Worm (Caenorhabditis elegans) whole organism, L2 larva: ENCODE measurements around the gene C29E4.10.
A peak's percentile ranks its signal among the peaks of the same experiment; 100 is the strongest.

Experiments used
- C34F6.9 ChIP-seq: fragments of 150-350 bp; optimal IDR thresholded peaks from 2 replicates; lab custom pipeline; 2014; ENCODE audit warnings: missing biosample characterization, missing genetic modification characterization
- F13H6.1 ChIP-seq: sonication (generic microtip); optimal IDR thresholded peaks from 2 replicates; lab custom pipeline; 2016; ENCODE audit warnings: missing genetic modification characterization, missing compliant biosample characterization
- R02D3.7 ChIP-seq: fragments of 150-350 bp; optimal IDR thresholded peaks from 2 replicates; lab custom pipeline; 2014; ENCODE audit warnings: missing biosample characterization, missing genetic modification characterization
- Y55F3AM.14 ChIP-seq: fragments of 200-800 bp; sonication (Bioruptor generic); optimal IDR thresholded peaks from 2 replicates; lab custom pipeline; 2018; ENCODE audit warnings: mild to moderate bottlenecking, missing genetic modification characterization, missing compliant biosample characterization
- ZK546.5 ChIP-seq: sonication (generic microtip); optimal IDR thresholded peaks from 2 replicates; lab custom pipeline; 2017; ENCODE audit warnings: missing biosample characterization, missing genetic modification characterization
- alr-1 ChIP-seq: fragments of 150-350 bp; optimal IDR thresholded peaks from 2 replicates; lab custom pipeline; 2014; ENCODE audit warnings: missing biosample characterization, missing genetic modification characterization
- aly-2 ChIP-seq: fragments of 150-350 bp; optimal IDR thresholded peaks from 2 replicates; lab custom pipeline; 2014; ENCODE audit warnings: missing biosample characterization, missing genetic modification characterization
- ama-1 ChIP-seq: fragments of 150-350 bp; optimal IDR thresholded peaks from 2 replicates; lab custom pipeline; 2018; ENCODE audit warnings: inconsistent platforms
- ceh-16 ChIP-seq: fragments of 150-350 bp; optimal IDR thresholded peaks from 2 replicates; lab custom pipeline; 2014; ENCODE audit warnings: missing biosample characterization, missing genetic modification characterization
- ceh-82 ChIP-seq: fragments of 150-350 bp; optimal IDR thresholded peaks from 2 replicates; lab custom pipeline; 2014; ENCODE audit warnings: missing biosample characterization, missing genetic modification characterization
- crh-2 ChIP-seq: sonication (generic microtip); optimal IDR thresholded peaks from 2 replicates; lab custom pipeline; 2017; ENCODE audit warnings: missing biosample characterization, missing genetic modification characterization
- egl-27 ChIP-seq: sonication (generic microtip); optimal IDR thresholded peaks from 3 replicates; lab custom pipeline; 2017; ENCODE audit warnings: missing biosample characterization, missing genetic modification reagents, missing genetic modification characterization
- elt-1 ChIP-seq: fragments of 150-350 bp; optimal IDR thresholded peaks from 2 replicates; lab custom pipeline; 2014; ENCODE audit warnings: missing biosample characterization, missing genetic modification characterization
- elt-3 ChIP-seq: sonication (generic microtip); optimal IDR thresholded peaks from 2 replicates; lab custom pipeline; 2017; ENCODE audit warnings: missing biosample characterization, missing genetic modification characterization
- fos-1 ChIP-seq: fragments of 150-350 bp; optimal IDR thresholded peaks from 2 replicates; lab custom pipeline; 2014; ENCODE audit warnings: missing biosample characterization, missing genetic modification characterization
- gmeb-1 ChIP-seq: fragments of 150-350 bp; optimal IDR thresholded peaks from 2 replicates; lab custom pipeline; 2014; ENCODE audit warnings: missing biosample characterization, missing genetic modification characterization
- lin-11 ChIP-seq: fragments of 150-350 bp; sonication (generic microtip); optimal IDR thresholded peaks from 2 replicates; lab custom pipeline; 2014; ENCODE audit warnings: missing biosample characterization, missing genetic modification characterization, inconsistent platforms, mixed read lengths
- lin-39 ChIP-seq: fragments of 150-350 bp; optimal IDR thresholded peaks from 2 replicates; lab custom pipeline; 2014; ENCODE audit warnings: missing biosample characterization, missing genetic modification reagents, missing genetic modification characterization
- lsy-2 ChIP-seq, 2 experiments: fragments of 150-350 bp in 1 of 2; sonication (generic microtip) in 1 of 2; optimal IDR thresholded peaks; 2 replicates each; lab custom pipeline; 2014 to 2017; ENCODE audit warnings: missing biosample characterization in 2 of 2, missing genetic modification characterization in 2 of 2
- mab-5 ChIP-seq: fragments of 150-350 bp; optimal IDR thresholded peaks from 2 replicates; lab custom pipeline; 2014; ENCODE audit warnings: missing biosample characterization, missing genetic modification characterization
- mbf-1 ChIP-seq: sonication (generic microtip); optimal IDR thresholded peaks from 2 replicates; lab custom pipeline; 2017; ENCODE audit warnings: missing biosample characterization, missing genetic modification characterization
- mdl-1 ChIP-seq, 2 experiments: fragments of 150-350 bp in 1 of 2; sonication (generic microtip) in 1 of 2; optimal IDR thresholded peaks; 2 replicates each; lab custom pipeline; 2017; ENCODE audit warnings: missing biosample characterization in 2 of 2, missing genetic modification characterization in 2 of 2
- nhr-10 ChIP-seq: sonication (generic microtip); optimal IDR thresholded peaks from 2 replicates; lab custom pipeline; 2017; ENCODE audit warnings: missing biosample characterization, missing genetic modification characterization
- nhr-11 ChIP-seq: fragments of 150-350 bp; optimal IDR thresholded peaks from 2 replicates; lab custom pipeline; 2014; ENCODE audit warnings: missing biosample characterization, missing genetic modification characterization
- nhr-12 ChIP-seq: fragments of 150-350 bp; optimal IDR thresholded peaks from 2 replicates; lab custom pipeline; 2014; ENCODE audit warnings: missing biosample characterization, missing genetic modification characterization
- nhr-129 ChIP-seq: fragments of 150-350 bp; optimal IDR thresholded peaks from 2 replicates; lab custom pipeline; 2014; ENCODE audit warnings: missing biosample characterization, missing genetic modification characterization
- nhr-21 ChIP-seq: fragments of 150-350 bp; optimal IDR thresholded peaks from 2 replicates; lab custom pipeline; 2014; ENCODE audit warnings: missing biosample characterization, missing genetic modification characterization
- nhr-23 ChIP-seq: fragments of 150-350 bp; optimal IDR thresholded peaks from 2 replicates; lab custom pipeline; 2014; ENCODE audit warnings: missing biosample characterization, missing genetic modification reagents, missing genetic modification characterization
- nhr-237 ChIP-seq: fragments of 150-350 bp; optimal IDR thresholded peaks from 2 replicates; lab custom pipeline; 2014; ENCODE audit warnings: missing biosample characterization, missing genetic modification characterization
- nhr-25 ChIP-seq: fragments of 150-350 bp; sonication (generic microtip); optimal IDR thresholded peaks from 3 replicates; lab custom pipeline; 2014; ENCODE audit warnings: missing biosample characterization, missing genetic modification characterization
- nhr-6 ChIP-seq: fragments of 150-350 bp; optimal IDR thresholded peaks from 2 replicates; lab custom pipeline; 2014; ENCODE audit warnings: missing biosample characterization, missing genetic modification characterization
- nhr-77 ChIP-seq: fragments of 150-350 bp; optimal IDR thresholded peaks from 2 replicates; lab custom pipeline; 2014; ENCODE audit warnings: missing biosample characterization, missing genetic modification characterization
- peb-1 ChIP-seq: fragments of 150-350 bp; optimal IDR thresholded peaks from 2 replicates; lab custom pipeline; 2014; ENCODE audit warnings: missing biosample characterization, missing genetic modification characterization
- sem-4 ChIP-seq: fragments of 150-350 bp; optimal IDR thresholded peaks from 2 replicates; lab custom pipeline; 2014; ENCODE audit warnings: missing biosample characterization, missing genetic modification reagents, missing genetic modification characterization
- skn-1 ChIP-seq: sonication (generic microtip); optimal IDR thresholded peaks from 2 replicates; lab custom pipeline; 2017; ENCODE audit warnings: missing biosample characterization, missing genetic modification characterization
- sma-3 ChIP-seq: sonication (generic microtip); optimal IDR thresholded peaks from 2 replicates; lab custom pipeline; 2016; ENCODE audit warnings: missing genetic modification reagents, missing genetic modification characterization, missing compliant biosample characterization
- sma-9 ChIP-seq, 2 experiments: fragments of 150-350 bp in 1 of 2; sonication (generic microtip) in 1 of 2; optimal IDR thresholded peaks; 2 replicates each; lab custom pipeline; 2014 to 2016; ENCODE audit warnings: missing genetic modification characterization in 2 of 2, mild to moderate bottlenecking in 1 of 2, missing biosample characterization in 1 of 2, missing compliant biosample characterization in 1 of 2, missing genetic modification reagents in 1 of 2, moderate library complexity in 1 of 2
- snpc-4 ChIP-seq: fragments of 150-350 bp; optimal IDR thresholded peaks from 2 replicates; lab custom pipeline; 2014; ENCODE audit warnings: missing biosample characterization, missing genetic modification characterization
- unc-39 ChIP-seq: fragments of 150-350 bp; optimal IDR thresholded peaks from 2 replicates; lab custom pipeline; 2014; ENCODE audit warnings: missing biosample characterization, missing genetic modification characterization
- unc-55 ChIP-seq: fragments of 150-350 bp; sonication (generic microtip); optimal IDR thresholded peaks from 3 replicates; lab custom pipeline; 2014; ENCODE audit warnings: missing biosample characterization, missing genetic modification reagents, missing genetic modification characterization
- unc-62 ChIP-seq: fragments of 150-350 bp; optimal IDR thresholded peaks from 2 replicates; lab custom pipeline; 2014; ENCODE audit warnings: missing biosample characterization, missing genetic modification reagents, missing genetic modification characterization
- zag-1 ChIP-seq: fragments of 150-350 bp; optimal IDR thresholded peaks from 2 replicates; lab custom pipeline; 2014; ENCODE audit warnings: missing biosample characterization, missing genetic modification characterization
- ztf-1 ChIP-seq: fragments of 200-800 bp; sonication (Bioruptor generic); conservative IDR thresholded peaks from 2 replicates; pipeline ENCODE4 v1.3.6; 2022; ENCODE audit warnings: missing genetic modification characterization, missing compliant biosample characterization
- ztf-11 ChIP-seq: sonication (generic microtip); optimal IDR thresholded peaks from 2 replicates; lab custom pipeline; 2017; ENCODE audit warnings: missing biosample characterization, missing genetic modification characterization
- ztf-4 ChIP-seq: fragments of 150-350 bp; optimal IDR thresholded peaks from 2 replicates; lab custom pipeline; 2014; ENCODE audit warnings: missing biosample characterization, missing genetic modification characterization

Gene C29E4.10

ce11 chrIII:7977224-7977623 lies 39.6 kb downstream of the C29E4.10 start:
- peak; percentile 26 for TF ChIP-seq F13H6.1 (tag; lab: Kevin White, UChicago)
- peak; percentile 45 for TF ChIP-seq nhr-21 (tag; lab: Kevin White, UChicago)
- peak; percentile 11 for TF ChIP-seq sma-3 (GFP tag; lab: Kevin White, UChicago)
- TF ChIP-seq egl-27, result no peak
- TF ChIP-seq skn-1 (tag; lab: Kevin White, UChicago), result no peak
- peak; percentile 7 for TF ChIP-seq sma-9 (GFP tag; optimal IDR thresholded peaks at IDR 0.05; lab: Kevin White, UChicago)
- no peak for TF ChIP-seq sma-9 (tag; optimal IDR thresholded peaks at IDR 0.05; lab: Kevin White, UChicago)
- TF ChIP-seq unc-39, result no peak
- no peak for TF ChIP-seq ZK546.5 (tag; lab: Kevin White, UChicago)
- peak; percentile 24 for TF ChIP-seq ama-1 (lab: Kevin White, UChicago)

- TF ChIP-seq R02D3.7 (tag; lab: Kevin White, UChicago), result no peak
- TF ChIP-seq ZK546.5 (tag; lab: Kevin White, UChicago), result no peak
- TF ChIP-seq zag-1 (tag; lab: Kevin White, UChicago), result no peak
- TF ChIP-seq nhr-25 (tag; lab: Kevin White, UChicago), result no peak
- no peak for TF ChIP-seq egl-27
- TF ChIP-seq ceh-82 (tag; lab: Kevin White, UChicago), result no peak
- no peak for TF ChIP-seq F13H6.1 (tag; lab: Kevin White, UChicago)
- TF ChIP-seq ztf-11 (tag; lab: Kevin White, UChicago), result no peak
- no peak for TF ChIP-seq nhr-10 (tag; lab: Kevin White, UChicago)
- no peak for TF ChIP-seq nhr-23 (tag; lab: Kevin White, UChicago)
- no peak for TF ChIP-seq mbf-1
- no peak for TF ChIP-seq elt-3 (tag; lab: Kevin White, UChicago)
- TF ChIP-seq sem-4, result no peak
These were observed 40.1 kb downstream of the C29E4.10 start, which contains the start of gene C06G4.4 for ce11 chrIII:7977777-7978176. Gene C06G4.4, minus strand, starts transcription at chrIII:7977812.

ce11 chrIII:7978289-7978688 lies 40.6 kb downstream of the C29E4.10 start:
- TF ChIP-seq nhr-11 (no peak), nhr-21 (tag; lab: Kevin White, UChicago) (peak; percentile 26), fos-1 (tag; lab: Kevin White, UChicago) (no peak)

ce11 chrIII:7978723-7979122 lies 41.1 kb downstream of the C29E4.10 start:
- TF ChIP-seq sma-3 (GFP tag; lab: Kevin White, UChicago) (peak; percentile 84), gmeb-1 (peak; percentile 32), nhr-10 (tag; lab: Kevin White, UChicago) (no peak), ama-1 (lab: Kevin White, UChicago) (no peak), peb-1 (tag; lab: Kevin White, UChicago) (no peak), nhr-11 (no peak), nhr-12 (no peak), lin-39 (no peak), ZK546.5 (tag; lab: Kevin White, UChicago) (no peak), nhr-23 (tag; lab: Kevin White, UChicago) (no peak), nhr-6 (no peak), alr-1 (no peak), elt-3 (tag; lab: Kevin White, UChicago) (no peak), Y55F3AM.14 (GFP tag; lab: Kevin White, UChicago) (no peak), mab-5 (tag; lab: Kevin White, UChicago) (peak; percentile 14), ztf-1 (no peak), skn-1 (tag; lab: Kevin White, UChicago) (no peak), aly-2 (tag; lab: Kevin White, UChicago) (no peak), sma-9 (GFP tag; optimal IDR thresholded peaks at IDR 0.05; lab: Kevin White, UChicago) (peak; percentile 42), sma-9 (tag; optimal IDR thresholded peaks at IDR 0.05; lab: Kevin White, UChicago) (no peak), nhr-129 (tag; lab: Kevin White, UChicago) (peak; percentile 54), egl-27 (no peak), nhr-237 (tag; lab: Kevin White, UChicago) (no peak), elt-1 (tag; lab: Kevin White, UChicago) (no peak), C34F6.9 (tag; lab: Kevin White, UChicago) (peak; percentile 65), unc-39 (no peak), crh-2 (peak; percentile 73), unc-55 (GFP tag; lab: Kevin White, UChicago) (peak; percentile 43), nhr-21 (tag; lab: Kevin White, UChicago) (no peak), ceh-82 (tag; lab: Kevin White, UChicago) (no peak), snpc-4 (tag; lab: Kevin White, UChicago) (no peak), lsy-2 (tag; optimal IDR thresholded peaks at IDR 0.05; lab: Kevin White, UChicago) (peak in 1 of 2 experiments; percentile 64), zag-1 (tag; lab: Kevin White, UChicago) (no peak), ceh-16 (tag; lab: Kevin White, UChicago) (no peak), lin-11 (no peak), mdl-1 (tag; optimal IDR thresholded peaks at IDR 0.05; lab: Kevin White, UChicago) (peak in 1 of 2 experiments; percentile 2), nhr-77 (tag; lab: Kevin White, UChicago) (no peak), nhr-25 (tag; lab: Kevin White, UChicago) (peak; percentile 66), mbf-1 (no peak), sem-4 (no peak), unc-62 (GFP tag; lab: Kevin White, UChicago) (no peak), ztf-4 (tag; lab: Kevin White, UChicago) (peak; percentile 30)
